Fruit fly (Drosophila melanogaster): Measurements from ENCODE around the gene Wnt4.

The Wnt4 gene

dm6 chr2L:7222829-7223272 lies 54.1 kb downstream of the Wnt4 start, which contains the start of gene mEFG1 (continued):
- TF ChIP-seq D (optimal IDR thresholded peaks at IDR 0.05) (no peak), D (GFP tag; optimal IDR thresholded peaks at IDR 0.05) (no peak), CG9215 (GFP tag; IDR thresholded peaks at IDR 0.05) (no peak), gcm2 (GFP tag; optimal IDR thresholded peaks at IDR 0.05) (no peak), C15 (GFP tag; IDR thresholded peaks at IDR 0.05) (no peak), wdn (GFP tag; IDR thresholded peaks at IDR 0.05) (no peak), CG6689 (GFP tag; IDR thresholded peaks at IDR 0.05) (no peak), CG8765 (GFP tag; IDR thresholded peaks at IDR 0.05) (no peak), sna (GFP tag; IDR thresholded peaks at IDR 0.05; ENCODE audit: partially characterized antibody) (peak; percentile 82), CG32532 (GFP tag; IDR thresholded peaks at IDR 0.05) (peak; percentile 36; the same call in 1 of the 2 replicates), gcm (GFP tag; optimal IDR thresholded peaks at IDR 0.05) (peak; percentile 9), CG31365 (tag; optimal IDR thresholded peaks at IDR 0.05) (no peak), shn (GFP tag; optimal IDR thresholded peaks at IDR 0.05) (no peak), CG17186 (GFP tag; optimal IDR thresholded peaks at IDR 0.05) (no peak), nau (GFP tag; optimal IDR thresholded peaks at IDR 0.05) (no peak), Mes4 (GFP tag; optimal IDR thresholded peaks at IDR 0.05) (no peak), CG2712 (tag; optimal IDR thresholded peaks at IDR 0.05) (peak; percentile 39), CG30403 (GFP tag; optimal IDR thresholded peaks at IDR 0.05) (peak; percentile 17), sug (tag; optimal IDR thresholded peaks at IDR 0.05) (peak; percentile 8), org-1 (GFP tag; optimal IDR thresholded peaks at IDR 0.05) (no peak), Dp (GFP tag; optimal IDR thresholded peaks at IDR 0.05) (peak; percentile 70), odd (GFP tag; optimal IDR thresholded peaks at IDR 0.05) (no peak), CG6175 (GFP tag; IDR thresholded peaks at IDR 0.05) (no peak), Scr (GFP tag; IDR thresholded peaks at IDR 0.05; ENCODE audit: partially characterized antibody) (peak; percentile 80), tll (GFP tag; optimal IDR thresholded peaks at IDR 0.05) (no peak), ab (GFP tag; optimal IDR thresholded peaks at IDR 0.05) (no peak), jing (GFP tag; optimal IDR thresholded peaks at IDR 0.05) (no peak), tna (GFP tag; IDR thresholded peaks at IDR 0.05; ENCODE audit: partially characterized antibody) (peak; percentile 82), lov (optimal IDR thresholded peaks at IDR 0.05) (no peak), lov (GFP tag; IDR thresholded peaks at IDR 0.05) (no peak), CG17912 (GFP tag; optimal IDR thresholded peaks at IDR 0.05) (no peak), oc (tag; optimal IDR thresholded peaks at IDR 0.05) (no peak), CG2116 (GFP tag; optimal IDR thresholded peaks at IDR 0.05) (peak; percentile 86), Rfx (GFP tag; IDR thresholded peaks at IDR 0.05) (peak; percentile 19; the same call in 1 of the 2 replicates)

- TF ChIP-seq abd-A (tag; optimal IDR thresholded peaks at IDR 0.05) (no peak), CG6854 (GFP tag; optimal IDR thresholded peaks at IDR 0.05) (no peak), CG17802 (tag; optimal IDR thresholded peaks at IDR 0.05) (peak; percentile 5), CG14441 (GFP tag; IDR thresholded peaks at IDR 0.05) (no peak), cas (GFP tag; IDR thresholded peaks at IDR 0.05) (no peak), CG2129 (GFP tag; IDR thresholded peaks at IDR 0.05; ENCODE audit: partially characterized antibody) (no peak), Jarid2 (GFP tag; optimal IDR thresholded peaks at IDR 0.05) (peak; percentile 94), slou (GFP tag; optimal IDR thresholded peaks at IDR 0.05) (no peak), Gsc (GFP tag; IDR thresholded peaks at IDR 0.05) (no peak), CG10959 (GFP tag; IDR thresholded peaks at IDR 0.05) (no peak), zen2 (GFP tag; IDR thresholded peaks at IDR 0.05; ENCODE audit: partially characterized antibody) (no peak), gro (GFP tag; optimal IDR thresholded peaks at IDR 0.05) (peak; percentile 49), CG14860 (GFP tag; IDR thresholded peaks at IDR 0.05; ENCODE audit: partially characterized antibody) (no peak), HHEX (GFP tag; optimal IDR thresholded peaks at IDR 0.05) (peak; percentile 25), ken (GFP tag; IDR thresholded peaks at IDR 0.05) (0 out of 3 replicates have a peak, but pooled peaks have one; percentile 5), CG2712 (tag; optimal IDR thresholded peaks at IDR 0.05) (peak; percentile 55), CG11456 (GFP tag; IDR thresholded peaks at IDR 0.05) (no peak), luna (GFP tag; optimal IDR thresholded peaks at IDR 0.05) (no peak), Side (GFP tag; optimal IDR thresholded peaks at IDR 0.05) (no peak)
These were observed 57.2 kb downstream of the Wnt4 start, which contains the start of gene CG13784 for dm6 chr2L:7219650-7220267. TSS of gene CG13784 (minus strand) at chr2L:7220033.

Data from whole organism, embryonic.